Worm (Caenorhabditis elegans) whole organism, young adult: ENCODE data around the gene K10H10.9.

Experiments
- attf-5 ChIP-seq: fragments of 200-800 bp; sonication (Bioruptor generic); optimal IDR thresholded peaks from 2 replicates; lab custom pipeline; 2018; ENCODE audit warnings: mild to moderate bottlenecking, missing genetic modification characterization, missing compliant biosample characterization
- ccch-3 ChIP-seq: fragments of 200-800 bp; sonication (Bioruptor generic); optimal IDR thresholded peaks from 2 replicates; lab custom pipeline; 2018; ENCODE audit warnings: mild to moderate bottlenecking, missing genetic modification characterization, missing compliant biosample characterization
- ceh-100 ChIP-seq: fragments of 200-800 bp; sonication (Bioruptor generic); IDR thresholded peaks from 2 replicates; pipeline ENCODE4 v1.3.6; 2022; ENCODE audit warnings: missing genetic modification reagents, missing genetic modification characterization, missing compliant biosample characterization
- efl-1 ChIP-seq: fragments of 150-350 bp; optimal IDR thresholded peaks from 2 replicates; lab custom pipeline; 2014; ENCODE audit warnings: missing biosample characterization, missing genetic modification reagents, missing genetic modification characterization
- ets-4 ChIP-seq: fragments of 200-800 bp; sonication (Bioruptor generic); optimal IDR thresholded peaks from 2 replicates; lab custom pipeline; 2018; ENCODE audit warnings: mild to moderate bottlenecking, missing genetic modification characterization, missing compliant biosample characterization
- lir-1 ChIP-seq: fragments of 200-800 bp; sonication (Bioruptor generic); conservative IDR thresholded peaks from 2 replicates; pipeline ENCODE4 v1.3.6; 2022; ENCODE audit warnings: missing genetic modification reagents, missing genetic modification characterization, missing compliant biosample characterization
- rec-8 ChIP-seq, 2 experiments: sonication (generic microtip); optimal IDR thresholded peaks; 2 replicates each; lab custom pipeline; 2016; ENCODE audit warnings: mild to moderate bottlenecking in 2 of 2, missing genetic modification characterization in 2 of 2, missing genetic modification reagents in 2 of 2, missing genotype in 2 of 2, missing biosample characterization in 1 of 2, missing compliant biosample characterization in 1 of 2, moderate library complexity in 1 of 2
- snpc-4 ChIP-seq, 5 experiments: fragments of 150-350 bp in 1 of 5; sonication (generic microtip) in 4 of 5; optimal IDR thresholded peaks; 2 replicates each; lab custom pipeline; 2014 to 2018; ENCODE audit warnings: missing genetic modification characterization in 5 of 5, missing biosample characterization in 3 of 5, antibody characterized with exemption in 2 of 5, mild to moderate bottlenecking in 2 of 5, missing compliant biosample characterization in 2 of 5, missing genotype in 2 of 5, moderate library complexity in 2 of 5, missing genetic modification reagents in 1 of 5

ce11 chrII:14494014-14494413 lies 20.9 kb downstream of the K10H10.9 start:
- TF ChIP-seq ccch-3 (GFP tag; lab: Kevin White, UChicago) (no peak), attf-5 (GFP tag; lab: Kevin White, UChicago) (no peak), ceh-100 (GFP tag; lab: Robert Waterston, UW) (no peak), ets-4 (GFP tag; lab: Kevin White, UChicago) (no peak), lir-1 (no peak), snpc-4 (GFP tag; optimal IDR thresholded peaks at IDR 0.05; lab: Kevin White, UChicago) (no peak), snpc-4 (tag; optimal IDR thresholded peaks at IDR 0.05; lab: Kevin White, UChicago) (no peak), efl-1 (GFP tag; lab: Kevin White, UChicago) (no peak), rec-8 (tag; optimal IDR thresholded peaks at IDR 0.05; lab: Kevin White, UChicago) (no peak)
